Worm (Caenorhabditis elegans) whole organism, L2 larva: ENCODE data around the gene K07E3.2.

Experiments used
- C34F6.9 ChIP-seq: fragments of 150-350 bp; optimal IDR thresholded peaks from 2 replicates; lab custom pipeline; 2014; ENCODE audit warnings: missing biosample characterization, missing genetic modification characterization
- R02D3.7 ChIP-seq: fragments of 150-350 bp; optimal IDR thresholded peaks from 2 replicates; lab custom pipeline; 2014; ENCODE audit warnings: missing biosample characterization, missing genetic modification characterization
- Y55F3AM.14 ChIP-seq: fragments of 200-800 bp; sonication (Bioruptor generic); optimal IDR thresholded peaks from 2 replicates; lab custom pipeline; 2018; ENCODE audit warnings: mild to moderate bottlenecking, missing genetic modification characterization, missing compliant biosample characterization
- ZK546.5 ChIP-seq: sonication (generic microtip); optimal IDR thresholded peaks from 2 replicates; lab custom pipeline; 2017; ENCODE audit warnings: missing biosample characterization, missing genetic modification characterization
- blmp-1 ChIP-seq: sonication (generic microtip); optimal IDR thresholded peaks from 2 replicates; lab custom pipeline; 2017; ENCODE audit warnings: missing genetic modification characterization, mild to moderate bottlenecking, missing compliant biosample characterization, antibody characterized with exemption, moderate library complexity; ENCODE audit not compliant: insufficient read depth
- ceh-16 ChIP-seq: fragments of 150-350 bp; optimal IDR thresholded peaks from 2 replicates; lab custom pipeline; 2014; ENCODE audit warnings: missing biosample characterization, missing genetic modification characterization
- crh-2 ChIP-seq: sonication (generic microtip); optimal IDR thresholded peaks from 2 replicates; lab custom pipeline; 2017; ENCODE audit warnings: missing biosample characterization, missing genetic modification characterization
- dmd-4 ChIP-seq: sonication (generic microtip); optimal IDR thresholded peaks from 2 replicates; lab custom pipeline; 2017; ENCODE audit warnings: missing biosample characterization, missing genetic modification characterization
- egl-27 ChIP-seq: sonication (generic microtip); optimal IDR thresholded peaks from 3 replicates; lab custom pipeline; 2017; ENCODE audit warnings: missing biosample characterization, missing genetic modification reagents, missing genetic modification characterization
- elt-1 ChIP-seq: fragments of 150-350 bp; optimal IDR thresholded peaks from 2 replicates; lab custom pipeline; 2014; ENCODE audit warnings: missing biosample characterization, missing genetic modification characterization
- elt-3 ChIP-seq: sonication (generic microtip); optimal IDR thresholded peaks from 2 replicates; lab custom pipeline; 2017; ENCODE audit warnings: missing biosample characterization, missing genetic modification characterization
- fos-1 ChIP-seq: fragments of 150-350 bp; optimal IDR thresholded peaks from 2 replicates; lab custom pipeline; 2014; ENCODE audit warnings: missing biosample characterization, missing genetic modification characterization
- gmeb-1 ChIP-seq: fragments of 150-350 bp; optimal IDR thresholded peaks from 2 replicates; lab custom pipeline; 2014; ENCODE audit warnings: missing biosample characterization, missing genetic modification characterization
- lin-11 ChIP-seq: fragments of 150-350 bp; sonication (generic microtip); optimal IDR thresholded peaks from 2 replicates; lab custom pipeline; 2014; ENCODE audit warnings: missing biosample characterization, missing genetic modification characterization, inconsistent platforms, mixed read lengths
- lin-39 ChIP-seq: fragments of 150-350 bp; optimal IDR thresholded peaks from 2 replicates; lab custom pipeline; 2014; ENCODE audit warnings: missing biosample characterization, missing genetic modification reagents, missing genetic modification characterization
- lsy-2 ChIP-seq, 2 experiments: fragments of 150-350 bp in 1 of 2; sonication (generic microtip) in 1 of 2; optimal IDR thresholded peaks; 2 replicates each; lab custom pipeline; 2014 to 2017; ENCODE audit warnings: missing biosample characterization in 2 of 2, missing genetic modification characterization in 2 of 2
- mab-5 ChIP-seq: fragments of 150-350 bp; optimal IDR thresholded peaks from 2 replicates; lab custom pipeline; 2014; ENCODE audit warnings: missing biosample characterization, missing genetic modification characterization
- mbf-1 ChIP-seq: sonication (generic microtip); optimal IDR thresholded peaks from 2 replicates; lab custom pipeline; 2017; ENCODE audit warnings: missing biosample characterization, missing genetic modification characterization
- mdl-1 ChIP-seq, 2 experiments: fragments of 150-350 bp in 1 of 2; sonication (generic microtip) in 1 of 2; optimal IDR thresholded peaks; 2 replicates each; lab custom pipeline; 2017; ENCODE audit warnings: missing biosample characterization in 2 of 2, missing genetic modification characterization in 2 of 2
- nhr-10 ChIP-seq: sonication (generic microtip); optimal IDR thresholded peaks from 2 replicates; lab custom pipeline; 2017; ENCODE audit warnings: missing biosample characterization, missing genetic modification characterization
- nhr-11 ChIP-seq: fragments of 150-350 bp; optimal IDR thresholded peaks from 2 replicates; lab custom pipeline; 2014; ENCODE audit warnings: missing biosample characterization, missing genetic modification characterization
- nhr-129 ChIP-seq: fragments of 150-350 bp; optimal IDR thresholded peaks from 2 replicates; lab custom pipeline; 2014; ENCODE audit warnings: missing biosample characterization, missing genetic modification characterization
- nhr-21 ChIP-seq: fragments of 150-350 bp; optimal IDR thresholded peaks from 2 replicates; lab custom pipeline; 2014; ENCODE audit warnings: missing biosample characterization, missing genetic modification characterization
- nhr-25 ChIP-seq: fragments of 150-350 bp; sonication (generic microtip); optimal IDR thresholded peaks from 3 replicates; lab custom pipeline; 2014; ENCODE audit warnings: missing biosample characterization, missing genetic modification characterization
- nhr-6 ChIP-seq: fragments of 150-350 bp; optimal IDR thresholded peaks from 2 replicates; lab custom pipeline; 2014; ENCODE audit warnings: missing biosample characterization, missing genetic modification characterization
- peb-1 ChIP-seq: fragments of 150-350 bp; optimal IDR thresholded peaks from 2 replicates; lab custom pipeline; 2014; ENCODE audit warnings: missing biosample characterization, missing genetic modification characterization
- sma-9 ChIP-seq, 2 experiments: fragments of 150-350 bp in 1 of 2; sonication (generic microtip) in 1 of 2; optimal IDR thresholded peaks; 2 replicates each; lab custom pipeline; 2014 to 2016; ENCODE audit warnings: missing genetic modification characterization in 2 of 2, mild to moderate bottlenecking in 1 of 2, missing biosample characterization in 1 of 2, missing compliant biosample characterization in 1 of 2, missing genetic modification reagents in 1 of 2, moderate library complexity in 1 of 2
- unc-39 ChIP-seq: fragments of 150-350 bp; optimal IDR thresholded peaks from 2 replicates; lab custom pipeline; 2014; ENCODE audit warnings: missing biosample characterization, missing genetic modification characterization
- unc-55 ChIP-seq: fragments of 150-350 bp; sonication (generic microtip); optimal IDR thresholded peaks from 3 replicates; lab custom pipeline; 2014; ENCODE audit warnings: missing biosample characterization, missing genetic modification reagents, missing genetic modification characterization
- unc-62 ChIP-seq: fragments of 150-350 bp; optimal IDR thresholded peaks from 2 replicates; lab custom pipeline; 2014; ENCODE audit warnings: missing biosample characterization, missing genetic modification reagents, missing genetic modification characterization
- zag-1 ChIP-seq: fragments of 150-350 bp; optimal IDR thresholded peaks from 2 replicates; lab custom pipeline; 2014; ENCODE audit warnings: missing biosample characterization, missing genetic modification characterization
- ztf-1 ChIP-seq: fragments of 200-800 bp; sonication (Bioruptor generic); conservative IDR thresholded peaks from 2 replicates; pipeline ENCODE4 v1.3.6; 2022; ENCODE audit warnings: missing genetic modification characterization, missing compliant biosample characterization
- ztf-4 ChIP-seq: fragments of 150-350 bp; optimal IDR thresholded peaks from 2 replicates; lab custom pipeline; 2014; ENCODE audit warnings: missing biosample characterization, missing genetic modification characterization

Gene K07E3.2

ce11 chrX:8089916-8090315, 14.2 kb upstream of the K07E3.2 start:
- TF ChIP-seq sma-9 (GFP tag; optimal IDR thresholded peaks at IDR 0.05; lab: Kevin White, UChicago) (peak; percentile 90), sma-9 (tag; optimal IDR thresholded peaks at IDR 0.05; lab: Kevin White, UChicago) (no peak), nhr-25 (tag; lab: Kevin White, UChicago) (no peak), nhr-6 (tag; lab: Kevin White, UChicago) (peak; percentile 16), fos-1 (tag; lab: Kevin White, UChicago) (no peak), crh-2 (peak; percentile 28), peb-1 (tag; lab: Kevin White, UChicago) (no peak), lin-11 (no peak), C34F6.9 (tag; lab: Kevin White, UChicago) (peak; percentile 17), mdl-1 (tag; optimal IDR thresholded peaks at IDR 0.05; lab: Kevin White, UChicago) (peak in 1 of 2 experiments; percentile 40), nhr-129 (tag; lab: Kevin White, UChicago) (peak; percentile 58), mab-5 (tag; lab: Kevin White, UChicago) (no peak), blmp-1 (tag; lab: Kevin White, UChicago) (peak; percentile 8), unc-55 (GFP tag; lab: Kevin White, UChicago) (no peak), nhr-21 (tag; lab: Kevin White, UChicago) (peak; percentile 68)
- TF ChIP-seq, all 48 proteins: peak for 8

- TF ChIP-seq fos-1 (tag; lab: Kevin White, UChicago) = peak; percentile 40
- no peak for TF ChIP-seq mdl-1 (tag; optimal IDR thresholded peaks at IDR 0.05; lab: Kevin White, UChicago)
- TF ChIP-seq, all 48 proteins: peak for 1
Measured at ce11 chrX:8098813-8099360, 5.2 kb upstream of the K07E3.2 start, which contains the start of gene catp-5. catp-5 (minus strand) TSS chrX:8098863.

ce11 chrX:8107921-8108320, 3.8 kb downstream of the K07E3.2 start, which contains the start of gene K07E3.9:
K07E3.9 (plus strand) TSS chrX:8108221.
- TF ChIP-seq blmp-1 (tag; lab: Kevin White, UChicago) = no peak
- no peak for TF ChIP-seq nhr-10
- no peak for TF ChIP-seq nhr-11 (tag; lab: Kevin White, UChicago)
- TF ChIP-seq lin-11 = no peak
- TF ChIP-seq ceh-16 (tag; lab: Kevin White, UChicago) = no peak
- no peak for TF ChIP-seq unc-55 (GFP tag; lab: Kevin White, UChicago)
- TF ChIP-seq, all 48 proteins: peak for 0

ce11 chrX:8109531-8109930, 5.4 kb downstream of the K07E3.2 start:
- TF ChIP-seq mdl-1 (tag; optimal IDR thresholded peaks at IDR 0.05; lab: Kevin White, UChicago) = no peak
- no peak for TF ChIP-seq unc-39 (tag; lab: Kevin White, UChicago)
- TF ChIP-seq fos-1 (tag; lab: Kevin White, UChicago) = no peak
- TF ChIP-seq nhr-129 (tag; lab: Kevin White, UChicago) = peak; percentile 51
- no peak for TF ChIP-seq unc-62 (GFP tag; lab: Kevin White, UChicago)
- TF ChIP-seq peb-1 (tag; lab: Kevin White, UChicago) = no peak
- no peak for TF ChIP-seq elt-1
- no peak for TF ChIP-seq ZK546.5 (tag; lab: Kevin White, UChicago)
- TF ChIP-seq C34F6.9 (tag; lab: Kevin White, UChicago) = peak; percentile 74
- TF ChIP-seq elt-3 (tag; lab: Kevin White, UChicago) = no peak
- TF ChIP-seq lin-11 = no peak
- TF ChIP-seq sma-9 (GFP tag; optimal IDR thresholded peaks at IDR 0.05; lab: Kevin White, UChicago) = peak; percentile 7
- no peak for TF ChIP-seq sma-9 (tag; optimal IDR thresholded peaks at IDR 0.05; lab: Kevin White, UChicago)
- TF ChIP-seq R02D3.7 = no peak
- no peak for TF ChIP-seq dmd-4 (tag; lab: Kevin White, UChicago)
- TF ChIP-seq mbf-1 (tag; lab: Kevin White, UChicago) = no peak
- TF ChIP-seq ceh-16 (tag; lab: Kevin White, UChicago) = no peak
- TF ChIP-seq ztf-1 (GFP tag; lab: Robert Waterston, UW) = no peak
- TF ChIP-seq egl-27 (tag; lab: Kevin White, UChicago) = no peak
- no peak for TF ChIP-seq lin-39
- TF ChIP-seq Y55F3AM.14 (GFP tag; lab: Kevin White, UChicago) = no peak
- TF ChIP-seq crh-2 = peak; percentile 35
- no peak for TF ChIP-seq ztf-4
- TF ChIP-seq unc-55 (GFP tag; lab: Kevin White, UChicago) = peak; percentile 69
- TF ChIP-seq nhr-21 (tag; lab: Kevin White, UChicago) = no peak
- peak; percentile 33 for TF ChIP-seq gmeb-1 (tag; lab: Kevin White, UChicago)
- TF ChIP-seq mab-5 (tag; lab: Kevin White, UChicago) = no peak
- TF ChIP-seq, all 48 proteins: peak for 6

- no peak for TF ChIP-seq lin-11
- no peak for TF ChIP-seq lsy-2 (tag; optimal IDR thresholded peaks at IDR 0.05; lab: Kevin White, UChicago)
- TF ChIP-seq ztf-1 (GFP tag; lab: Robert Waterston, UW) = no peak
- TF ChIP-seq ztf-4 = no peak
- no peak for TF ChIP-seq C34F6.9 (tag; lab: Kevin White, UChicago)
- TF ChIP-seq mab-5 (tag; lab: Kevin White, UChicago) = no peak
- no peak for TF ChIP-seq zag-1 (tag; lab: Kevin White, UChicago)
Measured at ce11 chrX:8110193-8110592, 6.1 kb downstream of the K07E3.2 start, which contains the start of gene K07E3.1. K07E3.1 (plus strand) TSS chrX:8110439.
